Worm (Caenorhabditis elegans) whole organism, L2 larva: ENCODE results near the gene fbxa-66.

Experiments used
- C34F6.9 ChIP-seq: fragments of 150-350 bp; optimal IDR thresholded peaks from 2 replicates; lab custom pipeline; 2014; ENCODE audit warnings: missing biosample characterization, missing genetic modification characterization
- Y55F3AM.14 ChIP-seq: fragments of 200-800 bp; sonication (Bioruptor generic); optimal IDR thresholded peaks from 2 replicates; lab custom pipeline; 2018; ENCODE audit warnings: mild to moderate bottlenecking, missing genetic modification characterization, missing compliant biosample characterization
- ama-1 ChIP-seq: fragments of 150-350 bp; optimal IDR thresholded peaks from 2 replicates; lab custom pipeline; 2018; ENCODE audit warnings: inconsistent platforms
- fos-1 ChIP-seq: fragments of 150-350 bp; optimal IDR thresholded peaks from 2 replicates; lab custom pipeline; 2014; ENCODE audit warnings: missing biosample characterization, missing genetic modification characterization
- lin-11 ChIP-seq: fragments of 150-350 bp; sonication (generic microtip); optimal IDR thresholded peaks from 2 replicates; lab custom pipeline; 2014; ENCODE audit warnings: missing biosample characterization, missing genetic modification characterization, inconsistent platforms, mixed read lengths
- lsy-2 ChIP-seq, 2 experiments: fragments of 150-350 bp in 1 of 2; sonication (generic microtip) in 1 of 2; optimal IDR thresholded peaks; 2 replicates each; lab custom pipeline; 2014 to 2017; ENCODE audit warnings: missing biosample characterization in 2 of 2, missing genetic modification characterization in 2 of 2
- mdl-1 ChIP-seq, 2 experiments: fragments of 150-350 bp in 1 of 2; sonication (generic microtip) in 1 of 2; optimal IDR thresholded peaks; 2 replicates each; lab custom pipeline; 2017; ENCODE audit warnings: missing biosample characterization in 2 of 2, missing genetic modification characterization in 2 of 2
- nhr-6 ChIP-seq: fragments of 150-350 bp; optimal IDR thresholded peaks from 2 replicates; lab custom pipeline; 2014; ENCODE audit warnings: missing biosample characterization, missing genetic modification characterization
- snpc-4 ChIP-seq: fragments of 150-350 bp; optimal IDR thresholded peaks from 2 replicates; lab custom pipeline; 2014; ENCODE audit warnings: missing biosample characterization, missing genetic modification characterization
- unc-62 ChIP-seq: fragments of 150-350 bp; optimal IDR thresholded peaks from 2 replicates; lab custom pipeline; 2014; ENCODE audit warnings: missing biosample characterization, missing genetic modification reagents, missing genetic modification characterization

DNA sequence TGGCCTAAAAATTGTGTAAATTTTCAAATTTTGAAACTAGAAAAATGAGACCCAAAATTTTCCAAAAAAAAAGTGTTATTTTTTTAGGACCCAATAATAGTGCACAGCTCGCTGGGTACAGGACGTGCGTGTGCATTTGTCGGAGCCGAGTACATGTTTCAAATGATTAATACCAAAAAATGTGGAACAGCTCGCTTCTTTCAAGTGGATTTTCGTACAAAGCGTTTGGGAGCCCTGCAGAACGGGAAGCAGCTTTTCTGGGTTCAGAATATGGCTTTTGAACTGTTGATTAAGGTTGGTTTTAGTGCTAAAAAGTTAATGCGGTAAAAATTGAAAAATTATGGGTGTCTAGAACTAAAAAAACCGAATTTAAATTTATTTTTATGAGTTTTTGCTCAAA is 25.6 kb downstream of the fbxa-66 start:
- no peak for TF ChIP-seq nhr-6
- TF ChIP-seq snpc-4 (tag; lab: Kevin White, UChicago): no peak
- TF ChIP-seq C34F6.9 (tag; lab: Kevin White, UChicago): no peak
- TF ChIP-seq fos-1: no peak
- no peak for TF ChIP-seq Y55F3AM.14 (GFP tag; lab: Kevin White, UChicago)
- no peak for TF ChIP-seq lsy-2 (tag; optimal IDR thresholded peaks at IDR 0.05; lab: Kevin White, UChicago)
- TF ChIP-seq unc-62: no peak
- no peak for TF ChIP-seq lin-11 (tag; lab: Kevin White, UChicago)
- no peak for TF ChIP-seq ama-1 (lab: Kevin White, UChicago)
- no peak for TF ChIP-seq mdl-1 (tag; optimal IDR thresholded peaks at IDR 0.05; lab: Kevin White, UChicago)
